Worm (Caenorhabditis elegans) whole organism, L1 larva: Measurements from ENCODE around the gene col-166.

Source experiments
- C04F5.9 ChIP-seq: sonication (generic microtip); optimal IDR thresholded peaks from 2 replicates; lab custom pipeline; 2016; ENCODE audit warnings: missing genetic modification characterization, missing compliant biosample characterization
- C16A3.4 ChIP-seq: fragments of 150-350 bp; optimal IDR thresholded peaks from 2 replicates; lab custom pipeline; 2014; ENCODE audit warnings: missing biosample characterization, missing genetic modification characterization
- C34B4.2 ChIP-seq: sonication (generic microtip); optimal IDR thresholded peaks from 2 replicates; lab custom pipeline; 2017; ENCODE audit warnings: mild to moderate bottlenecking, missing genetic modification characterization, missing compliant biosample characterization
- F16B12.6 ChIP-seq: fragments of 150-350 bp; optimal IDR thresholded peaks from 2 replicates; lab custom pipeline; 2014; ENCODE audit warnings: missing biosample characterization, missing genetic modification characterization
- Y116A8C.19 ChIP-seq: sonication (generic microtip); optimal IDR thresholded peaks from 2 replicates; lab custom pipeline; 2016; ENCODE audit warnings: missing compliant biosample characterization, missing genetic modification characterization, borderline replicate concordance
- aha-1 ChIP-seq: fragments of 150-350 bp; optimal IDR thresholded peaks from 2 replicates; lab custom pipeline; 2014; ENCODE audit warnings: missing biosample characterization, missing genetic modification characterization
- aly-2 ChIP-seq: fragments of 150-350 bp; optimal IDR thresholded peaks from 2 replicates; lab custom pipeline; 2014; ENCODE audit warnings: missing biosample characterization, missing genetic modification characterization
- ama-1 ChIP-seq: fragments of 150-350 bp; optimal IDR thresholded peaks from 2 replicates; lab custom pipeline; 2014
- ceh-63 ChIP-seq: fragments of 200-800 bp; sonication (Bioruptor generic); optimal IDR thresholded peaks from 2 replicates; lab custom pipeline; 2018; ENCODE audit warnings: mild to moderate bottlenecking, missing genetic modification characterization, missing compliant biosample characterization
- ceh-82 ChIP-seq, 3 experiments: fragments of 150-350 bp in 1 of 3; sonication (generic microtip) in 2 of 3; optimal IDR thresholded peaks; 2 replicates each; lab custom pipeline; 2014 to 2017; ENCODE audit warnings: missing biosample characterization in 3 of 3, missing genetic modification characterization in 3 of 3
- ceh-88 ChIP-seq: fragments of 200-800 bp; sonication (Bioruptor generic); IDR thresholded peaks from 2 replicates; pipeline ENCODE4 v1.3.6; 2022; ENCODE audit warnings: missing genetic modification characterization, missing compliant biosample characterization
- ces-1 ChIP-seq: fragments of 150-350 bp; optimal IDR thresholded peaks from 2 replicates; lab custom pipeline; 2014; ENCODE audit warnings: missing biosample characterization, missing genetic modification reagents, missing genetic modification characterization
- dsc-1 ChIP-seq: sonication (generic microtip); optimal IDR thresholded peaks from 2 replicates; lab custom pipeline; 2016; ENCODE audit warnings: mild to moderate bottlenecking, missing genetic modification characterization, missing compliant biosample characterization
- efl-1 ChIP-seq, 4 experiments: fragments of 150-350 bp; optimal IDR thresholded peaks in 3 of 4; peaks in 1 of 4; 1 replicate in 1 of 4; 2 replicates in 3 of 4; lab custom pipeline; 2014; ENCODE audit warnings: missing biosample characterization in 2 of 4, missing genetic modification characterization in 2 of 4, missing genetic modification reagents in 2 of 4
- efl-3 ChIP-seq: fragments of 200-800 bp; sonication (Bioruptor generic); optimal IDR thresholded peaks from 2 replicates; lab custom pipeline; 2018; ENCODE audit warnings: mild to moderate bottlenecking, missing genetic modification characterization, missing compliant biosample characterization
- egl-13 ChIP-seq: sonication (generic microtip); optimal IDR thresholded peaks from 2 replicates; lab custom pipeline; 2016; ENCODE audit warnings: missing genotype, missing genetic modification reagents, missing genetic modification characterization, missing compliant biosample characterization
- elt-2 ChIP-seq: sonication (generic microtip); optimal IDR thresholded peaks from 2 replicates; lab custom pipeline; 2016; ENCODE audit warnings: missing genetic modification characterization, mild to moderate bottlenecking, inconsistent platforms, missing compliant biosample characterization, missing genetic modification reagents
- elt-3 ChIP-seq, 6 experiments: fragments of 150-350 bp in 1 of 6; sonication (generic microtip); optimal IDR thresholded peaks; 2 replicates each; lab custom pipeline; 2017 to 2018; ENCODE audit warnings: missing biosample characterization in 6 of 6, missing genetic modification characterization in 6 of 6, inconsistent platforms in 1 of 6
- fkh-4 ChIP-seq: sonication (generic microtip); optimal IDR thresholded peaks from 2 replicates; lab custom pipeline; 2016; ENCODE audit warnings: missing compliant biosample characterization, missing genetic modification characterization, borderline replicate concordance
- grh-1 ChIP-seq: fragments of 200-800 bp; sonication (Bioruptor generic); IDR thresholded peaks from 2 replicates; pipeline ENCODE4 v1.3.6; 2022; ENCODE audit warnings: missing genetic modification reagents, missing genetic modification characterization, missing compliant biosample characterization
- hlh-17 ChIP-seq: fragments of 200-800 bp; sonication (Bioruptor generic); optimal IDR thresholded peaks from 2 replicates; lab custom pipeline; 2018; ENCODE audit warnings: missing genetic modification characterization, mild to moderate bottlenecking, missing compliant biosample characterization, moderate library complexity, borderline replicate concordance
- hlh-4 ChIP-seq: sonication (generic microtip); optimal IDR thresholded peaks from 2 replicates; lab custom pipeline; 2016; ENCODE audit warnings: mild to moderate bottlenecking, missing genetic modification characterization, missing compliant biosample characterization
- isw-1 ChIP-seq: fragments of 200-800 bp; sonication (Bioruptor generic); IDR thresholded peaks from 2 replicates; pipeline ENCODE4 v1.3.6; 2022; ENCODE audit warnings: missing genetic modification characterization, missing compliant biosample characterization
- jun-1 ChIP-seq: fragments of 150-350 bp; optimal IDR thresholded peaks from 2 replicates; lab custom pipeline; 2014; ENCODE audit warnings: missing biosample characterization, missing genetic modification reagents, missing genetic modification characterization
- lin-14 ChIP-seq: fragments of 200-800 bp; sonication (Bioruptor generic); optimal IDR thresholded peaks from 2 replicates; lab custom pipeline; 2018; ENCODE audit warnings: mild to moderate bottlenecking, missing genetic modification characterization, moderate library complexity, missing compliant biosample characterization
- lin-15B ChIP-seq: fragments of 150-350 bp; sonication (generic microtip); optimal IDR thresholded peaks from 3 replicates; lab custom pipeline; 2014; ENCODE audit warnings: missing biosample characterization, missing genetic modification characterization
- lin-35 ChIP-seq, 2 experiments: fragments of 150-350 bp; optimal IDR thresholded peaks; 2 replicates each; lab custom pipeline; 2014; ENCODE audit warnings: missing biosample characterization in 2 of 2, missing genetic modification characterization in 2 of 2, missing genetic modification reagents in 2 of 2
- lsy-2 ChIP-seq, 2 experiments: fragments of 150-350 bp; optimal IDR thresholded peaks; 2 replicates each; lab custom pipeline; 2014; ENCODE audit warnings: missing biosample characterization in 2 of 2, missing genetic modification characterization in 2 of 2
- mef-2 ChIP-seq: fragments of 150-350 bp; optimal IDR thresholded peaks from 2 replicates; lab custom pipeline; 2014; ENCODE audit warnings: missing biosample characterization, missing genetic modification characterization
- nhr-12 ChIP-seq: sonication (generic microtip); optimal IDR thresholded peaks from 2 replicates; lab custom pipeline; 2017; ENCODE audit warnings: missing biosample characterization, missing genetic modification characterization
- nhr-47 ChIP-seq: sonication (generic microtip); optimal IDR thresholded peaks from 2 replicates; lab custom pipeline; 2016; ENCODE audit warnings: mild to moderate bottlenecking, missing genetic modification characterization, moderate library complexity, missing compliant biosample characterization
- nhr-71 ChIP-seq: sonication (generic microtip); optimal IDR thresholded peaks from 2 replicates; lab custom pipeline; 2016; ENCODE audit warnings: mild to moderate bottlenecking, missing genetic modification characterization, moderate library complexity, missing compliant biosample characterization
- nhr-76 ChIP-seq: sonication (generic microtip); optimal IDR thresholded peaks from 2 replicates; lab custom pipeline; 2017; ENCODE audit warnings: missing biosample characterization, missing genetic modification characterization
- nhr-85 ChIP-seq: sonication (generic microtip); peaks from one replicate; lab custom pipeline; 2016; ENCODE audit warnings: missing genetic modification characterization, inconsistent platforms, missing compliant biosample characterization
- nhr-90 ChIP-seq: sonication (generic microtip); optimal IDR thresholded peaks from 2 replicates; lab custom pipeline; 2016; ENCODE audit warnings: mild to moderate bottlenecking, missing genetic modification characterization, missing compliant biosample characterization; ENCODE audit not compliant: poor library complexity
- rnt-1 ChIP-seq: sonication (generic microtip); optimal IDR thresholded peaks from 2 replicates; lab custom pipeline; 2016; ENCODE audit warnings: mild to moderate bottlenecking, missing genetic modification characterization, moderate library complexity, missing compliant biosample characterization
- skn-1 ChIP-seq: fragments of 150-350 bp; optimal IDR thresholded peaks from 2 replicates; lab custom pipeline; 2014; ENCODE audit warnings: missing biosample characterization, missing genetic modification characterization
- snpc-4 ChIP-seq: fragments of 150-350 bp; optimal IDR thresholded peaks from 2 replicates; lab custom pipeline; 2014; ENCODE audit warnings: missing biosample characterization, missing genetic modification characterization
- snu-23 ChIP-seq: sonication (generic microtip); optimal IDR thresholded peaks from 2 replicates; lab custom pipeline; 2016; ENCODE audit warnings: missing genetic modification characterization, missing compliant biosample characterization
- sox-4 ChIP-seq: sonication (generic microtip); optimal IDR thresholded peaks from 2 replicates; lab custom pipeline; 2016; ENCODE audit warnings: missing genetic modification characterization, missing compliant biosample characterization
- sptf-1 ChIP-seq: fragments of 150-350 bp; optimal IDR thresholded peaks from 2 replicates; lab custom pipeline; 2014; ENCODE audit warnings: missing biosample characterization, missing genetic modification characterization
- sup-37 ChIP-seq: fragments of 200-800 bp; sonication (Bioruptor generic); optimal IDR thresholded peaks from 2 replicates; lab custom pipeline; 2018; ENCODE audit warnings: mild to moderate bottlenecking, missing genetic modification characterization, missing compliant biosample characterization
- swsn-7 ChIP-seq: sonication (generic microtip); optimal IDR thresholded peaks from 2 replicates; lab custom pipeline; 2016; ENCODE audit warnings: missing genetic modification characterization, missing compliant biosample characterization
- tbx-2 ChIP-seq: sonication (generic microtip); optimal IDR thresholded peaks from 2 replicates; lab custom pipeline; 2016; ENCODE audit warnings: missing genetic modification characterization, missing compliant biosample characterization
- tlp-1 ChIP-seq: fragments of 150-350 bp; optimal IDR thresholded peaks from 2 replicates; lab custom pipeline; 2014; ENCODE audit warnings: missing biosample characterization, missing genetic modification characterization
- unc-130 ChIP-seq: fragments of 150-350 bp; optimal IDR thresholded peaks from 2 replicates; lab custom pipeline; 2017; ENCODE audit warnings: missing biosample characterization, missing genetic modification characterization, inconsistent platforms
- unc-30 ChIP-seq: sonication (generic microtip); optimal IDR thresholded peaks from 2 replicates; lab custom pipeline; 2017; ENCODE audit warnings: missing biosample characterization, missing genetic modification characterization
- unc-62 ChIP-seq: fragments of 150-350 bp; optimal IDR thresholded peaks from 2 replicates; lab custom pipeline; 2014; ENCODE audit warnings: missing biosample characterization, missing genetic modification reagents, missing genetic modification characterization
- vab-15 ChIP-seq: sonication (generic microtip); optimal IDR thresholded peaks from 2 replicates; lab custom pipeline; 2017; ENCODE audit warnings: missing genotype, mild to moderate bottlenecking, missing genetic modification characterization, missing compliant biosample characterization
- xbp-1 ChIP-seq: sonication (generic microtip); optimal IDR thresholded peaks from 2 replicates; lab custom pipeline; 2016; ENCODE audit warnings: missing genetic modification characterization, missing compliant biosample characterization
- zag-1 ChIP-seq: fragments of 150-350 bp; optimal IDR thresholded peaks from 2 replicates; lab custom pipeline; 2014; ENCODE audit warnings: missing biosample characterization, missing genetic modification characterization
- zip-4 ChIP-seq: fragments of 200-800 bp; sonication (Bioruptor generic); optimal IDR thresholded peaks from 2 replicates; lab custom pipeline; 2018; ENCODE audit warnings: mild to moderate bottlenecking, missing genetic modification characterization, moderate library complexity, missing compliant biosample characterization
- ztf-11 ChIP-seq, 2 experiments: sonication (generic microtip); optimal IDR thresholded peaks; 2 replicates each; lab custom pipeline; 2016 to 2017; ENCODE audit warnings: missing genetic modification characterization in 2 of 2, missing biosample characterization in 1 of 2, missing compliant biosample characterization in 1 of 2

Gene col-166

DNA sequence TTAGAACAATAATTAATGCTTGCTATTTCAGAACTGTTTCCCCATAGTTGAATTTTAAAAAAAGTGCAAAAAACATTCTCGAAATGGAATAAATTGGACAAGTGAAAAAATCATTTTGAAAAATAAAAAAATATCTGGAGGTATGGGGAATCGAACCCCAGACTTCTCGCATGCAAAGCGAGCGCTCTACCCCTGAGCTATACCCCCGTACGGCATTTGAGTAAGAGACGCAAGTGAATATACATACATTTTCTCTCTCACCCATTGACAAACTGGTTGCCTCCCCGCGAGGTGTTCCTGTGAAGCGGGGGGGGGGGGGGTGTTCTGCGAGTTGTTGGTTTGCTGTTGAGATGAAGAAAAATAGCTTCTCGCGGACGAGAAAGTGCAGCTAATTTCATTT is 12.3 kb downstream of the col-166 start:
- TF ChIP-seq swsn-7 (tag; lab: Kevin White, UChicago) (peak; percentile 35), zip-4 (GFP tag; lab: Kevin White, UChicago) (peak; percentile 17), jun-1 (tag; lab: Kevin White, UChicago) (peak; percentile 14), ztf-11 (tag; optimal IDR thresholded peaks at IDR 0.05; lab: Kevin White, UChicago) (peak in 1 of 2 experiments; percentile 13), fkh-4 (tag; lab: Kevin White, UChicago) (no peak), lin-15B (no peak), tbx-2 (tag; lab: Kevin White, UChicago) (peak; percentile 33), egl-13 (tag; lab: Kevin White, UChicago) (peak; percentile 31), unc-130 (tag; lab: Kevin White, UChicago) (peak; percentile 19), xbp-1 (tag; lab: Kevin White, UChicago) (peak; percentile 53), hlh-4 (tag; lab: Kevin White, UChicago) (no peak), lin-14 (GFP tag; lab: Kevin White, UChicago) (peak; percentile 46), ces-1 (GFP tag; lab: Kevin White, UChicago) (no peak), nhr-71 (tag; lab: Kevin White, UChicago) (peak; percentile 62), zag-1 (no peak), Y116A8C.19 (tag; lab: Kevin White, UChicago) (no peak), snu-23 (GFP tag; lab: Kevin White, UChicago) (peak; percentile 68), elt-2 (tag; lab: Kevin White, UChicago) (peak; percentile 1), grh-1 (GFP tag; lab: Robert Waterston, UW) (0 out of 2 replicates have a peak, but pooled peaks have one; percentile 37), F16B12.6 (no peak), dsc-1 (tag; lab: Kevin White, UChicago) (peak; percentile 59), ceh-82 (tag; optimal IDR thresholded peaks at IDR 0.05; lab: Kevin White, UChicago) (peak in 2 of 3 experiments; percentile 10 to 38), sox-4 (tag; lab: Kevin White, UChicago) (no peak), C16A3.4 (tag; lab: Kevin White, UChicago) (peak; percentile 36), nhr-12 (no peak), nhr-47 (peak; percentile 75), ceh-63 (GFP tag; lab: Kevin White, UChicago) (no peak), vab-15 (tag; lab: Kevin White, UChicago) (no peak), rnt-1 (tag; lab: Kevin White, UChicago) (peak; percentile 41), aha-1 (tag; lab: Kevin White, UChicago) (no peak), efl-3 (GFP tag; lab: Kevin White, UChicago) (no peak), aly-2 (no peak), nhr-76 (no peak), C04F5.9 (tag; lab: Kevin White, UChicago) (no peak), unc-30 (tag; lab: Kevin White, UChicago) (no peak), isw-1 (GFP tag; lab: Robert Waterston, UW) (no peak), efl-1 (optimal IDR thresholded peaks at IDR 0.05; lab: Kevin White, UChicago) (peak; percentile 2 to 9), efl-1 (GFP tag; optimal IDR thresholded peaks at IDR 0.05 in 1 of 2; lab: Kevin White, UChicago) (no peak), lsy-2 (tag; optimal IDR thresholded peaks at IDR 0.05; lab: Kevin White, UChicago) (peak; percentile 7 to 40), hlh-17 (GFP tag; lab: Kevin White, UChicago) (no peak), nhr-90 (tag; lab: Kevin White, UChicago) (peak; percentile 53), ceh-88 (0 out of 2 replicates have a peak, but pooled peaks have one; percentile 9), elt-3 (tag; optimal IDR thresholded peaks at IDR 0.05; lab: Kevin White, UChicago) (peak in 1 of 6 experiments; percentile 31), tlp-1 (tag; lab: Kevin White, UChicago) (no peak), skn-1 (tag; lab: Kevin White, UChicago) (peak; percentile 41), unc-62 (GFP tag; lab: Kevin White, UChicago) (no peak), mef-2 (no peak), C34B4.2 (tag; lab: Kevin White, UChicago) (no peak), sup-37 (no peak), sptf-1 (tag; lab: Kevin White, UChicago) (no peak), lin-35 (GFP tag; optimal IDR thresholded peaks at IDR 0.05; lab: Kevin White, UChicago) (peak; percentile 12 to 52), nhr-85 (tag; lab: Kevin White, UChicago) (peak; percentile 70), ama-1 (no peak), snpc-4 (tag; lab: Kevin White, UChicago) (no peak)
